Fruit fly (Drosophila melanogaster) whole organism, pupa: Measurements from ENCODE around the gene fid.

Source experiments
- CG10348 ChIP-seq: fragments of 200-800 bp; sonication (Bioruptor generic); IDR thresholded peaks from 2 replicates; pipeline ENCODE4 v1.3.6; 2022; ENCODE audit warnings: missing biosample characterization, missing genetic modification characterization
- CG12605 ChIP-seq: fragments of 200-800 bp; sonication (Bioruptor generic); IDR thresholded peaks from 2 replicates; pipeline ENCODE4 v1.3.6; 2022; ENCODE audit warnings: missing biosample characterization, missing genetic modification characterization
- CG14655 ChIP-seq: fragments of 200-800 bp; sonication (Bioruptor generic); optimal IDR thresholded peaks from 3 replicates; lab custom pipeline; 2017; ENCODE audit warnings: mild to moderate bottlenecking, missing biosample characterization, missing genetic modification reagents, missing genetic modification characterization
- CG32121 ChIP-seq: fragments of 200-800 bp; sonication (Bioruptor generic); IDR thresholded peaks from 2 replicates; pipeline ENCODE4 v1.3.6; 2022; ENCODE audit warnings: missing biosample characterization, missing genetic modification characterization
- CG34367 ChIP-seq: fragments of 200-800 bp; sonication (Bioruptor generic); optimal IDR thresholded peaks from 2 replicates; lab custom pipeline; 2018; ENCODE audit warnings: missing biosample characterization, mild to moderate bottlenecking, missing genetic modification characterization
- CG4496 ChIP-seq: fragments of 200-800 bp; sonication (Bioruptor generic); IDR thresholded peaks from 3 replicates; pipeline ENCODE4 v1.3.6; 2022; ENCODE audit warnings: missing biosample characterization, missing genetic modification characterization
- CG8159 ChIP-seq: fragments of 200-800 bp; sonication (Bioruptor generic); optimal IDR thresholded peaks from 3 replicates; lab custom pipeline; 2018; ENCODE audit warnings: missing biosample characterization, mild to moderate bottlenecking, missing genetic modification characterization, moderate library complexity
- CG9948 ChIP-seq: fragments of 200-800 bp; sonication (Bioruptor generic); optimal IDR thresholded peaks from 2 replicates; lab custom pipeline; 2018; ENCODE audit warnings: missing biosample characterization, mild to moderate bottlenecking, missing genetic modification characterization, moderate library complexity
- Pif1A ChIP-seq: fragments of 200-800 bp; sonication (Bioruptor generic); optimal IDR thresholded peaks from 3 replicates; lab custom pipeline; 2016; ENCODE audit warnings: missing biosample characterization, missing genetic modification characterization
- Pif1B ChIP-seq: fragments of 200-800 bp; sonication (Bioruptor generic); optimal IDR thresholded peaks from 3 replicates; lab custom pipeline; 2016; ENCODE audit warnings: missing biosample characterization, missing genetic modification characterization
- Snoo ChIP-seq: fragments of 200-800 bp; sonication (Bioruptor generic); optimal IDR thresholded peaks from 3 replicates; lab custom pipeline; 2017; ENCODE audit warnings: missing biosample characterization, mild to moderate bottlenecking, missing genetic modification characterization, inconsistent platforms
- gl ChIP-seq: fragments of 200-800 bp; sonication (Bioruptor generic); optimal IDR thresholded peaks from 2 replicates; lab custom pipeline; 2018; ENCODE audit warnings: missing biosample characterization, mild to moderate bottlenecking, missing genetic modification characterization

DNA sequence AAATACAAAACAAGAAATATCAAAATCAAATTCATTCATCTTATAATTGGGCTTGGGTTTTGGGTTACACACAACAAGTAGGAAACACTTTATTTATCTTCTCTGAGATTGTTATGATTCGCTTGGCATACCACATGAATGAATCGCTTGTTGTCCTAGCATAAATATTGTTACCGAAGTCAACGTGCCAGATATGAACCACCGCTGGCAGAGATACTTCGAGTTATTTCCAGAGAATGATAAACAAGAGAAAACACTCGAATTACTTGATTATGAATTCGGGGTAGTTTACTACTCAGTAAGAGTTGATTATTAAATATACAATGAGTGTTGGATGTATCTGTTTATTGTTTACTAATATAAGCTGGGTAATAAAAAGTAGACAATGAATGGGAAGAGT, 41.7 kb downstream of the fid start:
- no peak for TF ChIP-seq CG8159 (tag; lab: Kevin White, UChicago)
- no peak for TF ChIP-seq CG12605 (GFP tag; lab: Robert Waterston, UW)
- TF ChIP-seq gl (tag; lab: Kevin White, UChicago), result no peak
- TF ChIP-seq Snoo, result no peak
- peak; percentile 18 for TF ChIP-seq Pif1A (GFP tag; lab: Kevin White, UChicago)
- TF ChIP-seq Pif1B (GFP tag; lab: Kevin White, UChicago), result no peak
- TF ChIP-seq CG34367 (tag; lab: Kevin White, UChicago), result no peak
- no peak for TF ChIP-seq CG32121 (GFP tag; lab: Robert Waterston, UW)
- TF ChIP-seq CG14655 (GFP tag; lab: Kevin White, UChicago), result no peak
- TF ChIP-seq CG10348 (GFP tag; lab: Robert Waterston, UW), result no peak
- TF ChIP-seq CG4496 (GFP tag; lab: Robert Waterston, UW), result no peak
- no peak for TF ChIP-seq CG9948 (tag; lab: Kevin White, UChicago)
